Fruit fly (Drosophila melanogaster): Measurements from ENCODE around the gene aay.

DNA sequence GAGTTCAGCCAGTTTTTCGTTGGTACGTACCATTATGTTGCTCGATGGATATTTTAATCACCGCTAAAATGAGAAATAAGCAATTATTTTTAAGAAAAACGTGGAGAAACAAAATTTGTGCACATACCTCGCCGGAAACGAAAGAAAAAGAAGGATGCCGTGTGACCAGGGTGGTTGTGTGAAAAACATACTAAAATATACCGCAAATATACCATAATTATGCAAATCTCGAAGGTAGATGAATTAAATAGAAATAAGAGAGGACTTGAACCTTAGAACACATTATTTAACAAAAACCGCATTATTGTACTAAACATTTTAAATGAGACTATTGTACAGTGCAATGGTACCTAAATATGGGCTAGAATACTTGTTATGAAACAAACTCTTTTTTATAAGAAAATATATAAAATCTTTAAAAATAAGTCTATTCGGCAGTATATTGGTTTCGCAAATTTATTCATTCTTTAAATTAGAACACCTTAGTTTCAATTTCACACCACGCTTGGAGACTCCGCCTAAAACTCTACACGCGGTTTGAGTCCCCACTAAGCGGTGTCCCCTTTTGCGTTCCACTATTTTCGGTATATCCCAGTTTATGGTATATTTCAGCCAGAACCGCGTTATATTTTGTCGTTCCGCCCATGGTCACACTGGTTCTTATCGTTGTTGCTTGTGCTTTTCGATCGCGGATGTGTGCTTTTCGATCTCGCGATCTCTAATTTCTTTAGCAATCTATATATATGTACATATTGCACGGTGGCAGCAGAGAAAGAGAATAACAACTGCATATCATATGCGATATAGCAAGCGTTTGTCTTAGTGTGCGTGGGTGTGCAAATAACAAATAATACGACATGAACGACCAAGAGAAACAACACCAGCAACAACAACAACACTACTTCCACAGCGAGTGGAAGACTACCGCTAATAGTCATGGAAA, 6.9 kb downstream of the aay start, which contains the start of the genes RpS17 and MTF-1:
- no peak for TF ChIP-seq CG8765 (GFP tag; IDR thresholded peaks at IDR 0.05)
- no peak for TF ChIP-seq Ravus (GFP tag; IDR thresholded peaks at IDR 0.05)
- no peak for TF ChIP-seq dimm (GFP tag; IDR thresholded peaks at IDR 0.05)
- TF ChIP-seq CG11247 (GFP tag; IDR thresholded peaks at IDR 0.05) = no peak
- TF ChIP-seq cwo (GFP tag; optimal IDR thresholded peaks at IDR 0.05) = peak; percentile 7
- 0 out of 3 replicates have a peak, but pooled peaks have one; percentile 29 for TF ChIP-seq so (GFP tag; IDR thresholded peaks at IDR 0.05)
- peak; percentile 63 for TF ChIP-seq CG4328 (GFP tag; optimal IDR thresholded peaks at IDR 0.05)
- no peak for TF ChIP-seq CG8478 (optimal IDR thresholded peaks at IDR 0.05)

Measured in whole organism, embryonic.